Worm (Caenorhabditis elegans) whole organism, young adult: ENCODE results near the gene vps-50.

Experiments
- F37B4.10 ChIP-seq: fragments of 200-800 bp; sonication (Bioruptor generic); IDR thresholded peaks from 2 replicates; pipeline ENCODE4 v1.3.6; 2022; ENCODE audit warnings: missing genetic modification characterization, missing compliant biosample characterization
- F39B2.1 ChIP-seq: fragments of 200-800 bp; sonication (Bioruptor generic); IDR thresholded peaks from 2 replicates; pipeline ENCODE4 v1.3.6; 2022; ENCODE audit warnings: missing genetic modification reagents, missing genetic modification characterization, missing compliant biosample characterization
- K12H6.12 ChIP-seq: fragments of 200-800 bp; sonication (Bioruptor generic); optimal IDR thresholded peaks from 2 replicates; lab custom pipeline; 2018; ENCODE audit warnings: mild to moderate bottlenecking, missing genetic modification characterization, missing compliant biosample characterization
- ama-1 ChIP-seq, 3 experiments: fragments of 150-350 bp in 1 of 3; sonication (generic microtip) in 2 of 3; optimal IDR thresholded peaks; 2 replicates each; lab custom pipeline; 2014 to 2018; ENCODE audit warnings: missing biosample characterization in 2 of 3, missing genetic modification characterization in 2 of 3, missing genetic modification reagents in 2 of 3
- aptf-2 ChIP-seq: fragments of 200-800 bp; sonication (Bioruptor generic); conservative IDR thresholded peaks from 2 replicates; pipeline ENCODE4 v1.3.6; 2022; ENCODE audit warnings: missing genetic modification reagents, missing genetic modification characterization, missing compliant biosample characterization
- bed-2 ChIP-seq: fragments of 200-800 bp; sonication (Bioruptor generic); IDR thresholded peaks from 2 replicates; pipeline ENCODE4 v1.3.6; 2022; ENCODE audit warnings: missing genetic modification reagents, missing genetic modification characterization, missing compliant biosample characterization
- cebp-1 ChIP-seq, 2 experiments: fragments of 200-800 bp in 1 of 2; sonication (Bioruptor generic) in 1 of 2; sonication (generic microtip) in 1 of 2; IDR thresholded peaks in 1 of 2; optimal IDR thresholded peaks in 1 of 2; 2 replicates each; pipeline versions ENCODE4 v1.3.6 to Lab custom; 2017 to 2022; ENCODE audit warnings: missing compliant biosample characterization in 2 of 2, missing genetic modification characterization in 2 of 2, mild to moderate bottlenecking in 1 of 2, missing genetic modification reagents in 1 of 2, moderate library complexity in 1 of 2
- ceh-40 ChIP-seq: fragments of 200-800 bp; sonication (Bioruptor generic); IDR thresholded peaks from 2 replicates; pipeline ENCODE4 v1.3.6; 2022; ENCODE audit warnings: missing genetic modification characterization, missing compliant biosample characterization
- ceh-58 ChIP-seq: fragments of 200-800 bp; sonication (Bioruptor generic); IDR thresholded peaks from 2 replicates; pipeline ENCODE4 v1.3.6; 2022; ENCODE audit warnings: missing genetic modification characterization, missing compliant biosample characterization
- dpl-1 ChIP-seq: fragments of 150-350 bp; optimal IDR thresholded peaks from 2 replicates; lab custom pipeline; 2014; ENCODE audit warnings: missing biosample characterization, missing genetic modification reagents, missing genetic modification characterization
- efl-1 ChIP-seq: fragments of 150-350 bp; optimal IDR thresholded peaks from 2 replicates; lab custom pipeline; 2014; ENCODE audit warnings: missing biosample characterization, missing genetic modification reagents, missing genetic modification characterization
- egl-18 ChIP-seq: fragments of 200-800 bp; sonication (Bioruptor generic); IDR thresholded peaks from 2 replicates; pipeline ENCODE4 v1.3.6; 2022; ENCODE audit warnings: missing genetic modification reagents, missing genetic modification characterization, missing compliant biosample characterization
- egl-44 ChIP-seq: fragments of 200-800 bp; sonication (Bioruptor generic); IDR thresholded peaks from 2 replicates; pipeline ENCODE4 v1.3.6; 2022; ENCODE audit warnings: missing genetic modification reagents, missing genetic modification characterization, missing compliant biosample characterization
- egrh-3 ChIP-seq: fragments of 200-800 bp; sonication (Bioruptor generic); IDR thresholded peaks from 2 replicates; pipeline ENCODE4 v1.3.6; 2022; ENCODE audit warnings: missing genetic modification reagents, missing genetic modification characterization, missing compliant biosample characterization
- ekl-4 ChIP-seq: fragments of 200-800 bp; sonication (Bioruptor generic); IDR thresholded peaks from 2 replicates; pipeline ENCODE4 v1.3.6; 2022; ENCODE audit warnings: missing genetic modification reagents, missing genetic modification characterization, missing compliant biosample characterization
- fkh-3 ChIP-seq: sonication (generic microtip); optimal IDR thresholded peaks from 2 replicates; lab custom pipeline; 2016; ENCODE audit warnings: mild to moderate bottlenecking, missing genetic modification characterization, missing compliant biosample characterization
- hlh-26 ChIP-seq: fragments of 200-800 bp; sonication (Bioruptor generic); conservative IDR thresholded peaks from 2 replicates; pipeline ENCODE4 v1.3.6; 2022; ENCODE audit warnings: missing genetic modification reagents, missing genetic modification characterization, missing compliant biosample characterization
- hmg-1.2 ChIP-seq: fragments of 200-800 bp; sonication (Bioruptor generic); IDR thresholded peaks from 2 replicates; pipeline ENCODE4 v1.3.6; 2022; ENCODE audit warnings: missing genetic modification reagents, missing genetic modification characterization, missing compliant biosample characterization
- hrde-1 ChIP-seq: sonication (generic microtip); optimal IDR thresholded peaks from 2 replicates; lab custom pipeline; 2016; ENCODE audit warnings: missing genetic modification characterization, mild to moderate bottlenecking, missing compliant biosample characterization, moderate library complexity, missing genotype, missing genetic modification reagents, borderline replicate concordance
- lin-26 ChIP-seq: fragments of 200-800 bp; sonication (Bioruptor generic); IDR thresholded peaks from 2 replicates; pipeline ENCODE4 v1.3.6; 2022; ENCODE audit warnings: missing genetic modification reagents, missing genetic modification characterization, missing compliant biosample characterization
- lin-35 ChIP-seq, 3 experiments: fragments of 150-350 bp in 2 of 3; sonication (generic microtip) in 1 of 3; optimal IDR thresholded peaks; 2 replicates each; lab custom pipeline; 2014 to 2018; ENCODE audit warnings: missing biosample characterization in 3 of 3, missing genetic modification characterization in 3 of 3, missing genetic modification reagents in 3 of 3
- lin-40 ChIP-seq: sonication (generic microtip); optimal IDR thresholded peaks from 2 replicates; lab custom pipeline; 2016; ENCODE audit warnings: missing genetic modification characterization, mild to moderate bottlenecking, missing compliant biosample characterization, missing genotype, missing genetic modification reagents
- mcd-1 ChIP-seq: fragments of 200-800 bp; sonication (Bioruptor generic); IDR thresholded peaks from 2 replicates; pipeline ENCODE4 v1.3.6; 2022; ENCODE audit warnings: missing genetic modification reagents, missing genetic modification characterization, missing compliant biosample characterization
- mel-28 ChIP-seq: sonication (generic microtip); optimal IDR thresholded peaks from 2 replicates; lab custom pipeline; 2016; ENCODE audit warnings: borderline replicate concordance, mild to moderate bottlenecking, missing genetic modification characterization, missing compliant biosample characterization
- rcor-1 ChIP-seq: fragments of 200-800 bp; sonication (Bioruptor generic); IDR thresholded peaks from 2 replicates; pipeline ENCODE4 v1.3.6; 2022; ENCODE audit warnings: missing genetic modification reagents, missing genetic modification characterization, missing compliant biosample characterization
- rec-8 ChIP-seq, 2 experiments: sonication (generic microtip); optimal IDR thresholded peaks; 2 replicates each; lab custom pipeline; 2016; ENCODE audit warnings: mild to moderate bottlenecking in 2 of 2, missing genetic modification characterization in 2 of 2, missing genetic modification reagents in 2 of 2, missing genotype in 2 of 2, missing biosample characterization in 1 of 2, missing compliant biosample characterization in 1 of 2, moderate library complexity in 1 of 2
- repo-1 ChIP-seq: sonication (generic microtip); optimal IDR thresholded peaks from 2 replicates; lab custom pipeline; 2017; ENCODE audit warnings: mild to moderate bottlenecking, missing genetic modification characterization, missing compliant biosample characterization
- sdz-38 ChIP-seq: sonication (generic microtip); optimal IDR thresholded peaks from 2 replicates; lab custom pipeline; 2016; ENCODE audit warnings: missing genotype, missing genetic modification characterization, missing compliant biosample characterization
- snpc-4 ChIP-seq, 5 experiments: fragments of 150-350 bp in 1 of 5; sonication (generic microtip) in 4 of 5; optimal IDR thresholded peaks; 2 replicates each; lab custom pipeline; 2014 to 2018; ENCODE audit warnings: missing genetic modification characterization in 5 of 5, missing biosample characterization in 3 of 5, antibody characterized with exemption in 2 of 5, mild to moderate bottlenecking in 2 of 5, missing compliant biosample characterization in 2 of 5, missing genotype in 2 of 5, moderate library complexity in 2 of 5, missing genetic modification reagents in 1 of 5
- unc-130 ChIP-seq: sonication (generic microtip); optimal IDR thresholded peaks from 2 replicates; lab custom pipeline; 2016; ENCODE audit warnings: missing genetic modification reagents, missing genetic modification characterization, missing compliant biosample characterization
- zfh-2 ChIP-seq: fragments of 200-800 bp; sonication (Bioruptor generic); conservative IDR thresholded peaks from 2 replicates; pipeline ENCODE4 v1.3.6; 2022; ENCODE audit warnings: missing genetic modification reagents, missing genetic modification characterization, missing compliant biosample characterization
- zim-3 ChIP-seq: sonication (generic microtip); optimal IDR thresholded peaks from 2 replicates; lab custom pipeline; 2017; ENCODE audit warnings: mild to moderate bottlenecking, missing genetic modification characterization, moderate library complexity, missing compliant biosample characterization
- ztf-18 ChIP-seq: sonication (generic microtip); optimal IDR thresholded peaks from 2 replicates; lab custom pipeline; 2016; ENCODE audit warnings: missing genotype, mild to moderate bottlenecking, missing genetic modification characterization, missing compliant biosample characterization
- ztf-22 ChIP-seq: fragments of 200-800 bp; sonication (Bioruptor generic); optimal IDR thresholded peaks from 2 replicates; lab custom pipeline; 2018; ENCODE audit warnings: mild to moderate bottlenecking, missing genetic modification characterization, moderate library complexity, missing compliant biosample characterization
- ztf-26 ChIP-seq: sonication (generic microtip); optimal IDR thresholded peaks from 2 replicates; lab custom pipeline; 2017; ENCODE audit warnings: missing genetic modification characterization, missing compliant biosample characterization
- ztf-28 ChIP-seq: fragments of 200-800 bp; sonication (Bioruptor generic); IDR thresholded peaks from 2 replicates; pipeline ENCODE4 v1.3.6; 2022; ENCODE audit warnings: missing genetic modification reagents, missing genetic modification characterization, missing compliant biosample characterization

vps-50 gene

DNA sequence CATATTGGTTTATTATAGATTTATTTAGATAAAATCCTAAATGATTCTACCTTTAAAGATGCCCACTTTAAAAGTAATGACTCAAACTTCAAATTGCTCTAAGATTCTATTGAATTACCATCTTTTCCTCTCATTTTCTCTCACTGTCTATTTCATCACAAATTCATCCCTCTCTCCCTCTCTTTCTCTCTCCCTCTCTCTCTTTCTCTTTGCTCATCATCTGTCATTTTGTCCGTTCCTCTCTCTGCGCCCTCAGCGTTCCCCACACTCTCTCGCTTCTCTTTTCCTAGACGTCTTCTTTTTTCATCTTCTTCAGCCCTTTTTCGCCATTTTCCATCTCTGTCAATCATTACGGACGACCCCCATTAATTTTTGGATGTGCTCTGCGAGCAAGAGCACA lies 36.1 kb downstream of the vps-50 start:
- TF ChIP-seq bed-2 (GFP tag; lab: Robert Waterston, UW) (no peak), F37B4.10 (GFP tag; lab: Robert Waterston, UW) (no peak), cebp-1 (GFP tag; IDR thresholded peaks at IDR 0.05; lab: Robert Waterston, UW) (0 out of 2 replicates have a peak, but pooled peaks have one; percentile 19), cebp-1 (tag; optimal IDR thresholded peaks at IDR 0.05; lab: Kevin White, UChicago) (peak; percentile 52), hrde-1 (tag; lab: Kevin White, UChicago) (no peak), ceh-58 (no peak), zfh-2 (GFP tag; lab: Robert Waterston, UW) (0 out of 2 replicates have a peak, but pooled peaks have one; percentile 18), snpc-4 (GFP tag; optimal IDR thresholded peaks at IDR 0.05; lab: Kevin White, UChicago) (peak; percentile 61), snpc-4 (tag; optimal IDR thresholded peaks at IDR 0.05; lab: Kevin White, UChicago) (no peak), ama-1 (optimal IDR thresholded peaks at IDR 0.05; lab: Kevin White, UChicago) (no peak), ama-1 (GFP tag; optimal IDR thresholded peaks at IDR 0.05; lab: Kevin White, UChicago) (peak in 1 of 2 experiments; percentile 12), ztf-18 (no peak), zim-3 (no peak), rcor-1 (GFP tag; lab: Robert Waterston, UW) (no peak), egl-18 (GFP tag; lab: Robert Waterston, UW) (no peak), F39B2.1 (GFP tag; lab: Robert Waterston, UW) (no peak), egl-44 (GFP tag; lab: Robert Waterston, UW) (no peak), mcd-1 (GFP tag; lab: Robert Waterston, UW) (peak; percentile 40), ztf-26 (no peak), hlh-26 (GFP tag; lab: Robert Waterston, UW) (no peak), ztf-22 (GFP tag; lab: Kevin White, UChicago) (no peak), repo-1 (no peak), dpl-1 (peak; percentile 51), lin-35 (GFP tag; optimal IDR thresholded peaks at IDR 0.05; lab: Kevin White, UChicago) (peak in 2 of 3 experiments; percentile 46 to 88), K12H6.12 (tag; lab: Kevin White, UChicago) (peak; percentile 12), egrh-3 (GFP tag; lab: Robert Waterston, UW) (no peak), unc-130 (GFP tag; lab: Kevin White, UChicago) (no peak), sdz-38 (tag; lab: Kevin White, UChicago) (no peak), efl-1 (GFP tag; lab: Kevin White, UChicago) (peak; percentile 45), fkh-3 (tag; lab: Kevin White, UChicago) (no peak), aptf-2 (no peak), ekl-4 (no peak), ceh-40 (GFP tag; lab: Robert Waterston, UW) (no peak), hmg-1.2 (GFP tag; lab: Robert Waterston, UW) (peak; percentile 84), ztf-28 (GFP tag; lab: Robert Waterston, UW) (no peak), lin-40 (tag; lab: Kevin White, UChicago) (peak; percentile 27)
- TF ChIP-seq, all 124 proteins: peak for 11

DNA sequence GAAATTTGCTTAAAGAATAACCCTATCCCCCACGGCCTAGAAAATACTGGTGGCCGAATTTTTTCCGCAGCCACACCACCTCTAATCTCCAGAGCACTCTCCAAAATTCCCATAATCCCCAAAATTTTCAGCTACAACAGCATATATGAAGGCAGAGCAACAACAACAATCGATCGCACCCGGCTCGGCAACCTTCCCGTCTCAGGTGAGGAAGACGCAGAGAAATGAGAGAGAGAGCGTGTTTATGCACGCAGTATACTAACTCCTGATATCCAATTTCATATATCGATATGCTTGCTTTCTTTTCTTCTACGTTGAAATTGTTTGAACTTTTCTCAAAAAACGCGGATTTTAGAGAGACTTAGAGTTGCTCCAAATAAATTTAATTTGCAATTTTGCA lies 37.3 kb downstream of the vps-50 start:
- TF ChIP-seq lin-26 (GFP tag; lab: Robert Waterston, UW) (no peak), rec-8 (tag; optimal IDR thresholded peaks at IDR 0.05; lab: Kevin White, UChicago) (no peak), dpl-1 (peak; percentile 66), mel-28 (no peak), efl-1 (GFP tag; lab: Kevin White, UChicago) (peak; percentile 10)
- TF ChIP-seq, all 124 proteins: peak for 2
